Fruit fly (Drosophila melanogaster): Measurements from ENCODE around the gene tfc.

tfc gene

dm6 chr3L:1295693-1296092 is 39.4 kb downstream of the tfc start, which contains the start of gene Rabex-5 (continued):
- TF ChIP-seq Asciz (GFP tag; optimal IDR thresholded peaks at IDR 0.05) (no peak), Eip74EF (GFP tag; optimal IDR thresholded peaks at IDR 0.05) (no peak), NC2α (GFP tag; optimal IDR thresholded peaks at IDR 0.05) (peak; percentile 8), Chrac-16 (GFP tag; optimal IDR thresholded peaks at IDR 0.05) (peak; percentile 3), CG4404 (GFP tag; IDR thresholded peaks at IDR 0.05) (no peak), nmo (GFP tag; optimal IDR thresholded peaks at IDR 0.05) (peak; percentile 58), shn (GFP tag; optimal IDR thresholded peaks at IDR 0.05) (peak; percentile 34), H2.0 (GFP tag; IDR thresholded peaks at IDR 0.05) (no peak; the same call in 1 of the 2 replicates), CG2889 (GFP tag; IDR thresholded peaks at IDR 0.05) (no peak), pb (GFP tag; optimal IDR thresholded peaks at IDR 0.05) (no peak), run (tag; optimal IDR thresholded peaks at IDR 0.05) (no peak), CG16813 (GFP tag; IDR thresholded peaks at IDR 0.05; ENCODE audit: partially characterized antibody) (peak; percentile 80), aop (GFP tag; IDR thresholded peaks at IDR 0.05) (no peak), chn (GFP tag; optimal IDR thresholded peaks at IDR 0.05) (peak; percentile 37), Bteb2 (GFP tag; optimal IDR thresholded peaks at IDR 0.05) (peak; percentile 36), zen (tag; optimal IDR thresholded peaks at IDR 0.05) (no peak), gro (GFP tag; optimal IDR thresholded peaks at IDR 0.05) (no peak), wdn (GFP tag; IDR thresholded peaks at IDR 0.05) (no peak), Antp (GFP tag; optimal IDR thresholded peaks at IDR 0.05) (peak; percentile 65), sqz (GFP tag; optimal IDR thresholded peaks at IDR 0.05) (no peak), slp2 (GFP tag; optimal IDR thresholded peaks at IDR 0.05) (no peak), pzg (GFP tag; optimal IDR thresholded peaks at IDR 0.05) (peak; percentile 88), CG13424 (tag; optimal IDR thresholded peaks at IDR 0.05) (peak; percentile 37), Six4 (GFP tag; optimal IDR thresholded peaks at IDR 0.05) (no peak), tgo (GFP tag; IDR thresholded peaks at IDR 0.05) (no peak; the same call in 2 of the 3 replicates), ro (GFP tag; IDR thresholded peaks at IDR 0.05) (no peak), bsh (GFP tag; optimal IDR thresholded peaks at IDR 0.05) (no peak), CG6689 (GFP tag; IDR thresholded peaks at IDR 0.05) (no peak), MESR4 (GFP tag; optimal IDR thresholded peaks at IDR 0.05) (peak; percentile 79), Usf (GFP tag; optimal IDR thresholded peaks at IDR 0.05) (no peak), tll (GFP tag; optimal IDR thresholded peaks at IDR 0.05) (no peak), CG2875 (GFP tag; optimal IDR thresholded peaks at IDR 0.05) (no peak), Sin3A (optimal IDR thresholded peaks at IDR 0.05) (peak; percentile 36), CG5180 (GFP tag; optimal IDR thresholded peaks at IDR 0.05) (no peak), HmgD (GFP tag; optimal IDR thresholded peaks at IDR 0.05) (peak; percentile 53), CG34376 (GFP tag; optimal IDR thresholded peaks at IDR 0.05) (peak; percentile 34), CG9797 (GFP tag; optimal IDR thresholded peaks at IDR 0.05) (no peak), CG34422 (GFP tag; IDR thresholded peaks at IDR 0.05) (no peak; the same call in 2 of the 3 replicates), CG4854 (GFP tag; optimal IDR thresholded peaks at IDR 0.05) (no peak), CG1233 (GFP tag; optimal IDR thresholded peaks at IDR 0.05) (no peak), CG2202 (tag; optimal IDR thresholded peaks at IDR 0.05) (no peak), ato (GFP tag; IDR thresholded peaks at IDR 0.05; ENCODE audit: partially characterized antibody) (peak; percentile 68), CG10959 (GFP tag; IDR thresholded peaks at IDR 0.05) (no peak)

All from whole organism, embryonic.